Fruit fly (Drosophila melanogaster) whole organism, embryonic: Measurements from ENCODE around the gene CG12056.
A peak's percentile ranks its signal among the peaks of the same experiment; 100 is the strongest.

ENCODE experiments used
- CG10209 ChIP-seq: fragments of 200-800 bp; sonication (Bioruptor generic); optimal IDR thresholded peaks from 3 replicates; lab custom pipeline; 2017; ENCODE audit warnings: missing biosample characterization, mild to moderate bottlenecking, missing genetic modification characterization, missing genetic modification reagents
- CG10654 ChIP-seq: fragments of 200-800 bp; sonication (Bioruptor generic); optimal IDR thresholded peaks from 2 replicates; lab custom pipeline; 2016; ENCODE audit warnings: missing biosample characterization, missing genetic modification characterization
- CG11456 ChIP-seq: fragments of 200-800 bp; sonication (Bioruptor generic); IDR thresholded peaks from 3 replicates; pipeline ENCODE4 v1.3.6; 2022; ENCODE audit warnings: missing biosample characterization, missing genetic modification characterization
- CG12155 ChIP-seq: fragments of 200-800 bp; sonication (Bioruptor generic); optimal IDR thresholded peaks from 3 replicates; lab custom pipeline; 2016; ENCODE audit warnings: missing biosample characterization, missing genetic modification characterization
- CG12391 ChIP-seq: fragments of 200-800 bp; sonication (Bioruptor generic); optimal IDR thresholded peaks from 3 replicates; lab custom pipeline; 2018; ENCODE audit warnings: missing biosample characterization, mild to moderate bottlenecking, missing genetic modification characterization, moderate library complexity
- CG12769 ChIP-seq: fragments of 200-800 bp; sonication (Bioruptor generic); optimal IDR thresholded peaks from 2 replicates; lab custom pipeline; 2019; ENCODE audit warnings: missing biosample characterization, mild to moderate bottlenecking, missing genetic modification characterization, moderate library complexity
- CG13775 ChIP-seq: fragments of 200-800 bp; sonication (Bioruptor generic); optimal IDR thresholded peaks from 3 replicates; lab custom pipeline; 2017; ENCODE audit warnings: missing biosample characterization, mild to moderate bottlenecking, missing genetic modification characterization
- CG14860 ChIP-seq: fragments of 200-800 bp; sonication (Bioruptor generic); IDR thresholded peaks from 3 replicates; pipeline ENCODE4 v1.3.6; 2022; ENCODE audit warnings: missing biosample characterization, missing genetic modification characterization; ENCODE audit not compliant: partially characterized antibody
- CG2678 ChIP-seq: fragments of 200-800 bp; sonication (Bioruptor generic); optimal IDR thresholded peaks from 3 replicates; lab custom pipeline; 2019; ENCODE audit warnings: missing biosample characterization, mild to moderate bottlenecking, missing genetic modification characterization, moderate library complexity
- CG3847 ChIP-seq: fragments of 200-800 bp; sonication (Bioruptor generic); IDR thresholded peaks from 2 replicates; pipeline ENCODE4 v1.3.6; 2022; ENCODE audit warnings: missing biosample characterization, missing genetic modification characterization
- CG4707 ChIP-seq: fragments of 200-800 bp; sonication (Bioruptor generic); optimal IDR thresholded peaks from 2 replicates; lab custom pipeline; 2018; ENCODE audit warnings: missing biosample characterization, mild to moderate bottlenecking, missing genetic modification characterization, moderate library complexity
- CG6175 ChIP-seq: fragments of 200-800 bp; sonication (Bioruptor generic); IDR thresholded peaks from 3 replicates; pipeline ENCODE4 v1.3.6; 2022; ENCODE audit warnings: missing biosample characterization, missing genetic modification characterization
- CG6791 ChIP-seq: fragments of 200-800 bp; sonication (Bioruptor generic); IDR thresholded peaks from 3 replicates; pipeline ENCODE4 v1.3.6; 2022; ENCODE audit warnings: missing biosample characterization, missing genetic modification characterization; ENCODE audit not compliant: partially characterized antibody
- CG8359 ChIP-seq: fragments of 200-800 bp; sonication (Bioruptor generic); optimal IDR thresholded peaks from 2 replicates; lab custom pipeline; 2017; ENCODE audit warnings: missing biosample characterization, mild to moderate bottlenecking, missing genetic modification characterization, borderline replicate concordance
- CG8924 ChIP-seq: fragments of 200-800 bp; optimal IDR thresholded peaks from 3 replicates; lab custom pipeline; 2019; ENCODE audit warnings: missing biosample characterization, mild to moderate bottlenecking, missing genetic modification characterization, moderate library complexity
- CG8944 ChIP-seq: fragments of 200-800 bp; sonication (Bioruptor generic); optimal IDR thresholded peaks from 3 replicates; lab custom pipeline; 2016; ENCODE audit warnings: missing biosample characterization, missing genetic modification characterization
- Dref ChIP-seq: fragments of 200-800 bp; sonication (Bioruptor generic); IDR thresholded peaks from 2 replicates; pipeline ENCODE4 v1.3.6; 2022; ENCODE audit warnings: missing biosample characterization, missing genetic modification characterization
- Gsc ChIP-seq: fragments of 200-800 bp; sonication (Bioruptor generic); IDR thresholded peaks from 2 replicates; pipeline ENCODE4 v1.3.6; 2022; ENCODE audit warnings: missing biosample characterization, missing genetic modification characterization
- Gug ChIP-seq: fragments of 200-800 bp; sonication (Bioruptor generic); IDR thresholded peaks from 4 replicates; pipeline ENCODE4 v1.3.6; 2022; ENCODE audit warnings: missing biosample characterization, missing genetic modification characterization
- HLH3B ChIP-seq: fragments of 200-800 bp; sonication (Bioruptor generic); IDR thresholded peaks from 2 replicates; pipeline ENCODE4 v1.3.6; 2022; ENCODE audit warnings: missing biosample characterization, missing genetic modification characterization
- HLH4C ChIP-seq: fragments of 200-800 bp; sonication (Bioruptor generic); IDR thresholded peaks from 3 replicates; pipeline ENCODE4 v1.3.6; 2022; ENCODE audit warnings: missing biosample characterization, missing genetic modification characterization; ENCODE audit not compliant: partially characterized antibody
- Hey ChIP-seq: fragments of 200-800 bp; sonication (Bioruptor generic); optimal IDR thresholded peaks from 3 replicates; lab custom pipeline; 2018; ENCODE audit warnings: missing biosample characterization, mild to moderate bottlenecking, missing genetic modification characterization
- HmgD ChIP-seq: fragments of 200-800 bp; sonication (Bioruptor generic); optimal IDR thresholded peaks from 3 replicates; lab custom pipeline; 2016; ENCODE audit warnings: missing biosample characterization, missing genetic modification characterization
- Jarid2 ChIP-seq: fragments of 200-800 bp; sonication (Bioruptor generic); optimal IDR thresholded peaks from 3 replicates; lab custom pipeline; 2017; ENCODE audit warnings: mild to moderate bottlenecking, missing biosample characterization, missing genetic modification reagents, missing genetic modification characterization
- Mrtf ChIP-seq: fragments of 200-800 bp; sonication (Bioruptor generic); IDR thresholded peaks from 3 replicates; pipeline ENCODE4 v1.3.6; 2022; ENCODE audit warnings: missing biosample characterization, missing genetic modification characterization
- Nf-YB ChIP-seq: fragments of 200-800 bp; sonication (Bioruptor generic); optimal IDR thresholded peaks from 3 replicates; lab custom pipeline; 2019; ENCODE audit warnings: missing biosample characterization, mild to moderate bottlenecking, missing genetic modification characterization, moderate library complexity
- Pdp1 ChIP-seq, 2 experiments: fragments of 200-800 bp; sonication (Bioruptor generic); optimal IDR thresholded peaks; 3 replicates each; lab custom pipeline; 2016; ENCODE audit warnings: missing biosample characterization in 2 of 2, missing genetic modification characterization in 2 of 2, mild to moderate bottlenecking in 1 of 2, moderate library complexity in 1 of 2
- Rx ChIP-seq: fragments of 200-800 bp; sonication (Bioruptor generic); IDR thresholded peaks from 2 replicates; pipeline ENCODE4 v1.3.6; 2022; ENCODE audit warnings: missing biosample characterization, missing genetic modification characterization
- Ssrp ChIP-seq: fragments of 200-800 bp; sonication (Bioruptor generic); optimal IDR thresholded peaks from 2 replicates; lab custom pipeline; 2018; ENCODE audit warnings: missing biosample characterization, mild to moderate bottlenecking, missing genetic modification characterization, moderate library complexity
- ap ChIP-seq: fragments of 200-800 bp; sonication (Bioruptor generic); IDR thresholded peaks from 2 replicates; pipeline ENCODE4 v1.3.6; 2022; ENCODE audit warnings: missing biosample characterization, missing genetic modification characterization
- dpn ChIP-seq, 2 experiments: fragments of 200-800 bp; sonication (Bioruptor generic); optimal IDR thresholded peaks; 3 replicates each; lab custom pipeline; 2016; ENCODE audit warnings: missing biosample characterization in 2 of 2, missing genetic modification characterization in 2 of 2
- ems ChIP-seq: fragments of 200-800 bp; sonication (Bioruptor generic); optimal IDR thresholded peaks from 3 replicates; lab custom pipeline; 2016; ENCODE audit warnings: missing biosample characterization, missing genetic modification characterization
- ewg ChIP-seq: fragments of 200-800 bp; sonication (Bioruptor generic); optimal IDR thresholded peaks from 3 replicates; lab custom pipeline; 2017; ENCODE audit warnings: mild to moderate bottlenecking, missing biosample characterization, missing genetic modification reagents, missing genetic modification characterization
- exex ChIP-seq: fragments of 200-800 bp; sonication (Bioruptor generic); optimal IDR thresholded peaks from 4 replicates; lab custom pipeline; 2018; ENCODE audit warnings: missing biosample characterization, mild to moderate bottlenecking, missing genetic modification characterization, moderate library complexity
- gcm2 ChIP-seq: fragments of 200-800 bp; sonication (Bioruptor generic); optimal IDR thresholded peaks from 2 replicates; lab custom pipeline; 2016; ENCODE audit warnings: missing biosample characterization, missing genetic modification characterization
- gfzf ChIP-seq: fragments of 200-800 bp; sonication (Bioruptor generic); optimal IDR thresholded peaks from 2 replicates; lab custom pipeline; 2016; ENCODE audit warnings: missing biosample characterization, mild to moderate bottlenecking, missing genetic modification characterization, moderate library complexity
- grn ChIP-seq: fragments of 200-800 bp; sonication (Bioruptor generic); optimal IDR thresholded peaks from 3 replicates; lab custom pipeline; 2017; ENCODE audit warnings: missing biosample characterization, missing genetic modification characterization
- gro ChIP-seq: fragments of 200-800 bp; sonication (Bioruptor generic); optimal IDR thresholded peaks from 2 replicates; lab custom pipeline; 2016; ENCODE audit warnings: missing biosample characterization, missing genetic modification characterization
- lab ChIP-seq: fragments of 200-800 bp; sonication (Bioruptor generic); optimal IDR thresholded peaks from 3 replicates; lab custom pipeline; 2017; ENCODE audit warnings: missing biosample characterization, missing genetic modification characterization, mild to moderate bottlenecking, moderate library complexity, missing genetic modification reagents
- lbe ChIP-seq: fragments of 200-800 bp; sonication (Bioruptor generic); optimal IDR thresholded peaks from 2 replicates; lab custom pipeline; 2016; ENCODE audit warnings: missing biosample characterization, mild to moderate bottlenecking, missing genetic modification characterization
- mam ChIP-seq: fragments of 200-800 bp; sonication (Bioruptor generic); optimal IDR thresholded peaks from 3 replicates; lab custom pipeline; 2016; ENCODE audit warnings: missing biosample characterization, missing genetic modification characterization
- nau ChIP-seq: fragments of 200-800 bp; sonication (Bioruptor generic); optimal IDR thresholded peaks from 3 replicates; lab custom pipeline; 2017; ENCODE audit warnings: missing biosample characterization, mild to moderate bottlenecking, missing genetic modification characterization, missing genetic modification reagents
- pfk ChIP-seq: fragments of 200-800 bp; sonication (Bioruptor generic); optimal IDR thresholded peaks from 2 replicates; lab custom pipeline; 2018; ENCODE audit warnings: missing biosample characterization, mild to moderate bottlenecking, missing genetic modification characterization, moderate library complexity
- pho ChIP-seq: fragments of 200-800 bp; sonication (Bioruptor generic); optimal IDR thresholded peaks from 2 replicates; lab custom pipeline; 2016; ENCODE audit warnings: missing biosample characterization, missing genetic modification characterization
- pros ChIP-seq: fragments of 200-800 bp; sonication (Bioruptor generic); optimal IDR thresholded peaks from 3 replicates; lab custom pipeline; 2019; ENCODE audit warnings: missing biosample characterization, mild to moderate bottlenecking, missing genetic modification characterization, moderate library complexity
- ro ChIP-seq: fragments of 200-800 bp; sonication (Bioruptor generic); IDR thresholded peaks from 2 replicates; pipeline ENCODE4 v1.3.6; 2022; ENCODE audit warnings: missing biosample characterization, missing genetic modification characterization
- seq ChIP-seq: fragments of 200-800 bp; sonication (Bioruptor generic); IDR thresholded peaks from 2 replicates; pipeline ENCODE4 v1.3.6; 2022; ENCODE audit warnings: missing biosample characterization, missing genetic modification characterization
- slbo ChIP-seq: fragments of 200-800 bp; sonication (Bioruptor generic); IDR thresholded peaks from 2 replicates; pipeline ENCODE4 v1.3.6; 2022; ENCODE audit warnings: missing biosample characterization, missing genetic modification characterization
- ssp ChIP-seq: fragments of 200-800 bp; sonication (Bioruptor generic); IDR thresholded peaks from 2 replicates; pipeline ENCODE4 v1.3.6; 2022; ENCODE audit warnings: missing biosample characterization, missing genetic modification characterization
- tio ChIP-seq: fragments of 200-800 bp; sonication (Bioruptor generic); optimal IDR thresholded peaks from 2 replicates; lab custom pipeline; 2017; ENCODE audit warnings: missing biosample characterization, missing genetic modification characterization, inconsistent platforms
- tna ChIP-seq: fragments of 200-800 bp; sonication (Bioruptor generic); IDR thresholded peaks from 2 replicates; pipeline ENCODE4 v1.3.6; 2022; ENCODE audit warnings: missing biosample characterization, missing genetic modification characterization; ENCODE audit not compliant: partially characterized antibody
- ttk ChIP-seq: fragments of 200-800 bp; sonication (Bioruptor generic); IDR thresholded peaks from 2 replicates; pipeline ENCODE4 v2.1.2; 2022; ENCODE audit warnings: missing biosample characterization, missing genetic modification characterization

The CG12056 gene

dm6 chrX:9196362-9196761, 3.9 kb downstream of the CG12056 start, which contains the start of gene CG12118 (continued):
- TF ChIP-seq CG10209 (peak; percentile 80), dpn (GFP tag; optimal IDR thresholded peaks at IDR 0.05; lab: Kevin White, UChicago) (peak; percentile 21 to 88), CG4707 (GFP tag; lab: Kevin White, UChicago) (no peak), CG2678 (tag; lab: Kevin White, UChicago) (peak; percentile 81), CG12155 (GFP tag; lab: Kevin White, UChicago) (peak; percentile 79), ssp (GFP tag; lab: Robert Waterston, UW) (peak; percentile 74), tio (GFP tag; lab: Kevin White, UChicago) (peak; percentile 76), Jarid2 (GFP tag; lab: Kevin White, UChicago) (no peak), lbe (peak; percentile 84), pfk (GFP tag; lab: Kevin White, UChicago) (no peak), gcm2 (GFP tag; lab: Kevin White, UChicago) (peak; percentile 13), pros (GFP tag; lab: Kevin White, UChicago) (no peak), nau (no peak), seq (peak; percentile 73), ems (peak; percentile 17), CG8924 (tag; lab: Kevin White, UChicago) (peak; percentile 63), ttk (GFP tag; lab: Robert Waterston, UW) (peak; percentile 71), mam (peak; percentile 55), Mrtf (GFP tag; lab: Robert Waterston, UW) (no peak), CG13775 (GFP tag; lab: Kevin White, UChicago) (peak; percentile 80), Dref (GFP tag; lab: Robert Waterston, UW) (peak; percentile 63), CG8944 (GFP tag; lab: Kevin White, UChicago) (peak; percentile 29), CG10654 (peak; percentile 82), Rx (peak; percentile 45; the same call in 1 of the 2 replicates), HLH4C (GFP tag; lab: Robert Waterston, UW) (peak; percentile 90), Gsc (no peak), ewg (GFP tag; lab: Kevin White, UChicago) (peak; percentile 33), Gug (GFP tag; lab: Robert Waterston, UW) (peak; percentile 58; the same call in 3 of the 4 replicates), Ssrp (tag; lab: Kevin White, UChicago) (peak; percentile 74), ap (GFP tag; lab: Robert Waterston, UW) (peak; percentile 61; the same call in 1 of the 2 replicates), CG6791 (peak; percentile 82), CG14860 (GFP tag; lab: Robert Waterston, UW) (peak; percentile 78), gro (GFP tag; lab: Kevin White, UChicago) (peak; percentile 15), CG3847 (GFP tag; lab: Robert Waterston, UW) (peak; percentile 80), HLH3B (GFP tag; lab: Robert Waterston, UW) (peak; percentile 78), CG8359 (no peak), HmgD (GFP tag; lab: Kevin White, UChicago) (no peak), CG6175 (0 out of 3 replicates have a peak, but pooled peaks have one; percentile 22)

dm6 chrX:9200234-9200633, 7.8 kb downstream of the CG12056 start:
- peak; percentile 72 for TF ChIP-seq exex (tag; lab: Kevin White, UChicago)
- no peak for TF ChIP-seq ro
- TF ChIP-seq Hey (tag; lab: Kevin White, UChicago) = peak; percentile 0
- peak; percentile 84 for TF ChIP-seq grn (GFP tag; lab: Kevin White, UChicago)
- peak in 1 of 2 experiments; percentile 8 for TF ChIP-seq Pdp1 (GFP tag; optimal IDR thresholded peaks at IDR 0.05; lab: Kevin White, UChicago)
- TF ChIP-seq pho = no peak
- TF ChIP-seq CG12769 (tag; lab: Kevin White, UChicago) = peak; percentile 2
- TF ChIP-seq CG11456 (GFP tag; lab: Robert Waterston, UW) = no peak
- no peak for TF ChIP-seq lab (GFP tag; lab: Kevin White, UChicago)
- TF ChIP-seq gfzf (GFP tag; lab: Kevin White, UChicago) = no peak
- TF ChIP-seq tna (GFP tag; lab: Robert Waterston, UW) = peak; percentile 12; the same call in 1 of the 2 replicates
- TF ChIP-seq slbo (GFP tag; lab: Robert Waterston, UW) = no peak
- no peak for TF ChIP-seq CG12391 (tag; lab: Kevin White, UChicago)
- no peak for TF ChIP-seq Nf-YB (GFP tag; lab: Kevin White, UChicago)
